Worm (Caenorhabditis elegans) whole organism, L2 larva: ENCODE results near the gene T28H10.2.

Experiments
- aly-2 ChIP-seq: fragments of 150-350 bp; optimal IDR thresholded peaks from 2 replicates; lab custom pipeline; 2014; ENCODE audit warnings: missing biosample characterization, missing genetic modification characterization
- ama-1 ChIP-seq: fragments of 150-350 bp; optimal IDR thresholded peaks from 2 replicates; lab custom pipeline; 2018; ENCODE audit warnings: inconsistent platforms
- blmp-1 ChIP-seq: sonication (generic microtip); optimal IDR thresholded peaks from 2 replicates; lab custom pipeline; 2017; ENCODE audit warnings: missing genetic modification characterization, mild to moderate bottlenecking, missing compliant biosample characterization, antibody characterized with exemption, moderate library complexity; ENCODE audit not compliant: insufficient read depth
- lin-39 ChIP-seq: fragments of 150-350 bp; optimal IDR thresholded peaks from 2 replicates; lab custom pipeline; 2014; ENCODE audit warnings: missing biosample characterization, missing genetic modification reagents, missing genetic modification characterization
- nhr-10 ChIP-seq: sonication (generic microtip); optimal IDR thresholded peaks from 2 replicates; lab custom pipeline; 2017; ENCODE audit warnings: missing biosample characterization, missing genetic modification characterization
- nhr-25 ChIP-seq: fragments of 150-350 bp; sonication (generic microtip); optimal IDR thresholded peaks from 3 replicates; lab custom pipeline; 2014; ENCODE audit warnings: missing biosample characterization, missing genetic modification characterization
- ztf-11 ChIP-seq: sonication (generic microtip); optimal IDR thresholded peaks from 2 replicates; lab custom pipeline; 2017; ENCODE audit warnings: missing biosample characterization, missing genetic modification characterization

- TF ChIP-seq nhr-25 (tag; lab: Kevin White, UChicago): no peak
- no peak for TF ChIP-seq lin-39 (tag; lab: Kevin White, UChicago)
- TF ChIP-seq ama-1 (lab: Kevin White, UChicago): no peak
- TF ChIP-seq ztf-11 (tag; lab: Kevin White, UChicago): no peak
- no peak for TF ChIP-seq nhr-10 (tag; lab: Kevin White, UChicago)
- TF ChIP-seq aly-2 (tag; lab: Kevin White, UChicago): no peak
- TF ChIP-seq blmp-1 (tag; lab: Kevin White, UChicago): no peak
Observed at ce11 chrV:12541207-12541606, 28.5 kb upstream of the T28H10.2 start.
